Worm (Caenorhabditis elegans) whole organism, L2 larva: ENCODE measurements around the gene T11F9.21.

Experiments used
- F13H6.1 ChIP-seq: sonication (generic microtip); optimal IDR thresholded peaks from 2 replicates; lab custom pipeline; 2016; ENCODE audit warnings: missing genetic modification characterization, missing compliant biosample characterization
- alr-1 ChIP-seq: fragments of 150-350 bp; optimal IDR thresholded peaks from 2 replicates; lab custom pipeline; 2014; ENCODE audit warnings: missing biosample characterization, missing genetic modification characterization
- ama-1 ChIP-seq: fragments of 150-350 bp; optimal IDR thresholded peaks from 2 replicates; lab custom pipeline; 2018; ENCODE audit warnings: inconsistent platforms
- blmp-1 ChIP-seq: sonication (generic microtip); optimal IDR thresholded peaks from 2 replicates; lab custom pipeline; 2017; ENCODE audit warnings: missing genetic modification characterization, mild to moderate bottlenecking, missing compliant biosample characterization, antibody characterized with exemption, moderate library complexity; ENCODE audit not compliant: insufficient read depth
- elt-1 ChIP-seq: fragments of 150-350 bp; optimal IDR thresholded peaks from 2 replicates; lab custom pipeline; 2014; ENCODE audit warnings: missing biosample characterization, missing genetic modification characterization
- lsy-2 ChIP-seq, 2 experiments: fragments of 150-350 bp in 1 of 2; sonication (generic microtip) in 1 of 2; optimal IDR thresholded peaks; 2 replicates each; lab custom pipeline; 2014 to 2017; ENCODE audit warnings: missing biosample characterization in 2 of 2, missing genetic modification characterization in 2 of 2
- mab-5 ChIP-seq: fragments of 150-350 bp; optimal IDR thresholded peaks from 2 replicates; lab custom pipeline; 2014; ENCODE audit warnings: missing biosample characterization, missing genetic modification characterization
- nhr-11 ChIP-seq: fragments of 150-350 bp; optimal IDR thresholded peaks from 2 replicates; lab custom pipeline; 2014; ENCODE audit warnings: missing biosample characterization, missing genetic modification characterization
- sem-4 ChIP-seq: fragments of 150-350 bp; optimal IDR thresholded peaks from 2 replicates; lab custom pipeline; 2014; ENCODE audit warnings: missing biosample characterization, missing genetic modification reagents, missing genetic modification characterization
- skn-1 ChIP-seq: sonication (generic microtip); optimal IDR thresholded peaks from 2 replicates; lab custom pipeline; 2017; ENCODE audit warnings: missing biosample characterization, missing genetic modification characterization
- unc-39 ChIP-seq: fragments of 150-350 bp; optimal IDR thresholded peaks from 2 replicates; lab custom pipeline; 2014; ENCODE audit warnings: missing biosample characterization, missing genetic modification characterization
- ztf-4 ChIP-seq: fragments of 150-350 bp; optimal IDR thresholded peaks from 2 replicates; lab custom pipeline; 2014; ENCODE audit warnings: missing biosample characterization, missing genetic modification characterization

DNA sequence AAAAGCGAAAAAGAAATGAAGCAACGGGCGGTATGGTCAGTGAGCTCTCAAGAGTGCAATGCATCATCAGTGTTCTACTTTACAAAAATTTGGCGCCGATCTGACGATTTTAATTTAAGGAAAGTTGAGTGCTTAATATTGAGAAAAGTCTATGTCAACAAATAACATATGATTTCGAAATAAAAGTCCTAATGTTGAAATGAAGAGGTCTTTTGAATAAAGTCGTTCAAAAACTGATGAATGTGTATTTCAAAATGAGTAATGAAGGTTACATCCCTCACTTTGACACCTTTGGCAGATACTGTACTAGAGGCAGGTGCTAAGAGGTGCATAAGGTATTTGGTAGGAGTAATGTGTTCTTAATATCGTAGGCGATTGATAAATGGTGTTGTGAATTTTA, 4.9 kb downstream of the T11F9.21 start:
- TF ChIP-seq mab-5 (tag; lab: Kevin White, UChicago) (no peak), F13H6.1 (tag; lab: Kevin White, UChicago) (no peak), lsy-2 (tag; optimal IDR thresholded peaks at IDR 0.05; lab: Kevin White, UChicago) (no peak), nhr-11 (tag; lab: Kevin White, UChicago) (no peak), blmp-1 (no peak), unc-39 (no peak), sem-4 (no peak), elt-1 (tag; lab: Kevin White, UChicago) (no peak), ama-1 (lab: Kevin White, UChicago) (no peak), alr-1 (no peak), ztf-4 (tag; lab: Kevin White, UChicago) (no peak), skn-1 (no peak)
